Worm (Caenorhabditis elegans) whole organism, mixed stage, embryonic: ENCODE measurements around the gene rilp-1.

Experiments used
- blmp-1 ChIP-seq: fragments of 150-350 bp; optimal IDR thresholded peaks from 2 replicates; lab custom pipeline; 2014; ENCODE audit warnings: missing biosample characterization, missing genetic modification characterization
- elt-3 ChIP-seq: fragments of 150-350 bp; optimal IDR thresholded peaks from 2 replicates; lab custom pipeline; 2014; ENCODE audit warnings: missing biosample characterization, missing genetic modification characterization
- hlh-1 ChIP-seq: fragments of 150-350 bp; optimal IDR thresholded peaks from 2 replicates; lab custom pipeline; 2014; ENCODE audit warnings: missing biosample characterization, missing genetic modification reagents, missing genetic modification characterization
- lin-13 ChIP-seq: fragments of 150-350 bp; optimal IDR thresholded peaks from 2 replicates; lab custom pipeline; 2014; ENCODE audit warnings: missing biosample characterization, missing genetic modification characterization
- lsy-2 ChIP-seq: fragments of 150-350 bp; optimal IDR thresholded peaks from 2 replicates; lab custom pipeline; 2014; ENCODE audit warnings: missing biosample characterization, missing genetic modification characterization
- mls-2 ChIP-seq: sonication (generic microtip); optimal IDR thresholded peaks from 2 replicates; lab custom pipeline; 2016; ENCODE audit warnings: mild to moderate bottlenecking, missing genetic modification characterization, moderate library complexity, missing compliant biosample characterization
- nhr-12 ChIP-seq: fragments of 150-350 bp; optimal IDR thresholded peaks from 2 replicates; lab custom pipeline; 2014; ENCODE audit warnings: missing biosample characterization, missing genetic modification characterization
- nhr-2 ChIP-seq: fragments of 150-350 bp; optimal IDR thresholded peaks from 2 replicates; lab custom pipeline; 2014; ENCODE audit warnings: missing biosample characterization, missing genetic modification characterization
- nhr-237 ChIP-seq: fragments of 150-350 bp; optimal IDR thresholded peaks from 2 replicates; lab custom pipeline; 2014; ENCODE audit warnings: missing biosample characterization, missing genetic modification characterization
- nhr-28 ChIP-seq: fragments of 150-350 bp; optimal IDR thresholded peaks from 2 replicates; lab custom pipeline; 2014; ENCODE audit warnings: missing biosample characterization, missing genetic modification characterization
- sem-2 ChIP-seq: fragments of 200-800 bp; sonication (Bioruptor generic); optimal IDR thresholded peaks from 2 replicates; lab custom pipeline; 2018; ENCODE audit warnings: mild to moderate bottlenecking, missing genetic modification characterization, missing compliant biosample characterization
- ztf-11 ChIP-seq: fragments of 150-350 bp; optimal IDR thresholded peaks from 2 replicates; lab custom pipeline; 2014; ENCODE audit warnings: missing biosample characterization, missing genetic modification characterization

DNA sequence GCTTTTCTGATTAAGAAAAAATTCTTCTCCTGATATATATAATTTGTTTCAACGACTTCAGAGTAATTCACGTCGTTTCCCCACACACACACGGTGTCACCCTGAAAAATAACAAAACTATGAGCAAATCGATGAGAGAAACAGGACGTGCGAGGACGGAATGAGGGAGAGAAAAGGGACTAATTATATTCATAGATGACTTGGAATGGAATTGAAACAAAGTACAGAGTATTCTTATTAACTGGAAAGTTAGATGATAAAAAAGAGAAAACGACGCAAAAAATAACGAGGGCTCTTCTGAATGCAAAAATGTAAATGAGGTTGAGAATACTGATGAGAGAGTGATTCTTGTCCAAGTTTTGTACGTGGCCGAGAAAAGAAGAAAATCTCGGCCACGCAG lies 34.4 kb downstream of the rilp-1 start, which contains the start of gene C46F11.6:
- no peak for TF ChIP-seq sem-2
- TF ChIP-seq nhr-12 (tag; lab: Kevin White, UChicago), result no peak
- no peak for TF ChIP-seq blmp-1 (tag; lab: Kevin White, UChicago)
- TF ChIP-seq nhr-237, result no peak
- TF ChIP-seq ztf-11 (tag; lab: Kevin White, UChicago), result no peak
- no peak for TF ChIP-seq nhr-2
- TF ChIP-seq lsy-2, result no peak
- TF ChIP-seq elt-3, result no peak
- no peak for TF ChIP-seq mls-2 (tag; lab: Kevin White, UChicago)
- TF ChIP-seq lin-13 (tag; lab: Kevin White, UChicago), result no peak
- TF ChIP-seq nhr-28, result no peak
- TF ChIP-seq hlh-1 (tag; lab: Kevin White, UChicago), result no peak
